Worm (Caenorhabditis elegans) whole organism, L4/young adult: ENCODE measurements around the gene D2062.5.
"Not testable (repeated sequence)": the region's sequence is repeated elsewhere in the genome, so short reads cannot be mapped to it uniquely, and the experiment has no call there.

Experiments
- W03F9.2 ChIP-seq: fragments of 150-350 bp; optimal IDR thresholded peaks from 2 replicates; lab custom pipeline; 2014; ENCODE audit warnings: missing biosample characterization, missing genetic modification characterization
- dao-5 ChIP-seq: sonication (generic microtip); optimal IDR thresholded peaks from 2 replicates; lab custom pipeline; 2016; ENCODE audit warnings: missing genotype, missing genetic modification characterization, moderate library complexity, missing compliant biosample characterization
- him-1 ChIP-seq: sonication (generic microtip); optimal IDR thresholded peaks from 2 replicates; lab custom pipeline; 2016; ENCODE audit warnings: missing genotype, missing genetic modification reagents, missing genetic modification characterization, missing compliant biosample characterization

Gene D2062.5

DNA sequence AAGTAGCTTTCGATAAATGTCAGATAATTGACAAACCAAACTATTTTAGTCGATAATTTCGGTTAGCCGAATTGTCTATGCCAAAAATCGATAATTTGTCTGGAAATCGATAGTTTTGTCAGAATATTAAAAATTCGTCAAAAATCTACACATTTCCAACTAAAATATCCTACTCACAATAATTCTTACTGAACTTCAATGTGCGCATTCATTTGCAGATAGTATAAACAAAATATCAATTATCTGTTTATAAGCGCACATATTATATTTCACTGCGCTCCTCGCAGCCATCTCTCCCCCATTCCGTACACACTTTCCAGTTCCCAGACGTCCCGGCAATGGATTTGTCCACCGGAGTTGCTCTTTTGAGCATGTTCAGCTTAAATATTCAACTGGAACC lies 2.2 kb downstream of the D2062.5 start, which contains the start of gene lgc-28:
lgc-28 (plus strand) TSS at position 301 of the 400 bp plus-strand sequence.
- TF ChIP-seq dao-5 (tag; lab: Kevin White, UChicago) = no peak
- TF ChIP-seq W03F9.2 (tag; lab: Kevin White, UChicago) = no peak
- TF ChIP-seq him-1 (tag; lab: Kevin White, UChicago) = no peak

DNA sequence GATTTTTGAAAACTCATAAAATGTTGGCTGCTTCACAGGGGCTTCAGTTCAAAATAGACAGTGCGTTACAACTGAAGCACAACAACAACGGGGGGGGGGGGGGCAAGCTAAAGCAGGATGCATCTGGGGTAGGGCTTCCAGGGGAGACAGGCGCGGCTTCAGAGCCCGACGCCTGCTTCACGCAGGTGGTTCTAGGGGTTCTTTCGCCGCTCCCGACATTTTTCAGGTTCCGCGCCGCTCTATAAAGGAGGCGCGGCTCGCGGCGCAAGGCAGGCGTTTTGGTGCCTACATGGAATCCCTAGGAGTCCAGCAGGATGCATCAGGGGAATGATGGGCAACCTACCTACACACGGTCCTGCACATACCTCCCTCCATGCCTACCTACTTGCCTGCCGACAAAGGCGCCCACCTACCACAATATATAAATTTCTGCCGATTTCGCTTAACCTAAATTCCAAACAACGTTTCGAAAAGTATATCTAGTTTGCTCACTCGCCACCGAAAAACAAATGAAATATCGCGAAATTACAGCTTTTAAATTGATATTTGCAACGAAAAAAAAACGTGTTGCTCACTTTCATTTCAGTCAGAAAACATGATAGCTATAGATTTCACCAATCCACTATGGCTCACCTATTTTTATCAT lies 4.7 kb downstream of the D2062.5 start, which contains the start of gene sri-71:
sri-71 (plus strand) TSS at position 596 of the 646 bp plus-strand sequence.
- TF ChIP-seq him-1 (tag; lab: Kevin White, UChicago) = no peak
- TF ChIP-seq W03F9.2 (tag; lab: Kevin White, UChicago) = no peak
- TF ChIP-seq dao-5 (tag; lab: Kevin White, UChicago) = no peak

DNA sequence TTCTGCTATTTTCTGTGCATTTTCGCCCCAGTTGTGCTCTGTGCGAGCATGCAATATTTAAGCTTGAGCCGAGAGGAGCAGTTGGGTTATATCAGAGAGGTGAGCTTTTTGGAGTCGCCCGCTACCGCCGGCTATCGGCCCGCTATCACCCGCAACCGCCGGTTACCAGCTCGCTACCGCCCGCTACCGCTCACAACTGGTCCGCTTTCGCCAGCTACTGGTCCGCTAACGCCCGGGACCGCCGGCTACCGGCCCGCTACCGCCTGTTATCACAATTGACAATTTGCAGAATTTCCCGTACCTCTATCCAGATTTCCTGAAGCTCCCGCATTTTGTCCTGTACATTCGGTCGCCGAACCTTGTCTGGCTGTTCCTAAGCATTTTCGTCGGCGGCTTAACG lies 5.8 kb downstream of the D2062.5 start:
- TF ChIP-seq him-1 (tag; lab: Kevin White, UChicago) = no peak
- no peak for TF ChIP-seq W03F9.2 (tag; lab: Kevin White, UChicago)
- no peak for TF ChIP-seq dao-5 (tag; lab: Kevin White, UChicago)

DNA sequence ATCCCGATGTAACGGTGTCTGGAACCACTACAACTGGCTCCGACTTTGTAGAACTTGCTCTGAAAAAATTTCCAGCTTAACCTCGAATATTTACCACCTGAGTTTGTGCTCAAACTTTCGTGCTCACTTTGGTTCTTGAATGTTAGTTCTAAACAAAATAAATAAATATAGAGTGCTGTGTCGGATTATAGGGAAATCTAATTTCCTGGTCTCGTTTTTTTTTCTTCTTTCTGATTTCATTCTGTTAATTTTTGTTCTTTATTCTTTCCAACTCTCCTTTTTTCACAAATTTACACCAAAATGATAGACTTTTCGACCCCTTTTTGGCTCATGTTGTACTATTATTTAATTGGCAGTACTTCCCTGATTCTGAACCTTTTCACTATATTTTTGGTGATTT lies 6.7 kb downstream of the D2062.5 start, which contains the start of gene sri-37:
sri-37 (plus strand) TSS at position 301 of the 400 bp plus-strand sequence.
- TF ChIP-seq W03F9.2 (tag; lab: Kevin White, UChicago) (no peak), dao-5 (tag; lab: Kevin White, UChicago) (no peak), him-1 (tag; lab: Kevin White, UChicago) (no peak)

DNA sequence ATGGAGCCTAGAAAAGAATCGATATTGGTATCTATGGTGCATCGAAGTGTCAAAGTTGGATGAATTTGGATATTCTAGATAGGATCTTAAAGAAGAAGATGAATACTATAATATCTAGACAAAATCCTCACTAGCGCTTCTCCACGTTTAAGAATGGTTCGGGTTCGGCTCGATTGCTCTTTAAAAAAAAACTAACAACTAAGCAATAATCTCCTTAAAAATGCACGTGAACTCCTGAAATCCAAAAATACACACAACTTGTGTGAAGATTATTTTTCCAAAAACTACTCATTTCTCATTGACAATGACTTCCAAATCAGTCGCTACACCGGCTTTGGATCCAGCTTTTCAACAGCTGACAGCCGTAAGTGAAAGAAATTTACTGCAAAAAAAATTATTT lies 8.6 kb downstream of the D2062.5 start, which contains the start of gene D2062.1:
D2062.1 (plus strand) TSS at position 301 of the 400 bp plus-strand sequence.
- TF ChIP-seq him-1 (tag; lab: Kevin White, UChicago) (no peak), dao-5 (tag; lab: Kevin White, UChicago) (no peak)

DNA sequence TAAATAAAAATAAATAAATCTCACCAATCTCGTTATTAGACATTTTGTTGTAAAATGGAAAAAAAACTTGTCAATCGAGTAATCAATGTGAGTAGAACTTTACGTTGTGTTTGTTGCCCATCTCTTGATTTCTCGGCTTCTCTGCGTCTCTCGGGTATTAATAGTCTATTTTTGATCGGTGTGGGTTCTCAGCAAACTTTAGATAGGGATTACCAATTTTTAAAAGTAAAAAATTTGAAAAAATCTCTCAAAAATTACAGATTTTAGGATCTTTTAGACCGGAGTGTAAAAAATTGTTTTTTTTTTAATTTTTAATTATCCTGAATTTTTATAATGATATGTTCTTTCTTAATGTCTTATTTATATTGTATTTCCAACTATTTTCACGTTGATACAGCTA lies 14.8 kb downstream of the D2062.5 start, which contains the start of gene F22E5.21:
F22E5.21 (minus strand) TSS at position 101 of the 400 bp plus-strand sequence.
- TF ChIP-seq W03F9.2 (tag; lab: Kevin White, UChicago) (no peak), dao-5 (tag; lab: Kevin White, UChicago) (no peak), him-1 (tag; lab: Kevin White, UChicago) (no peak)

DNA sequence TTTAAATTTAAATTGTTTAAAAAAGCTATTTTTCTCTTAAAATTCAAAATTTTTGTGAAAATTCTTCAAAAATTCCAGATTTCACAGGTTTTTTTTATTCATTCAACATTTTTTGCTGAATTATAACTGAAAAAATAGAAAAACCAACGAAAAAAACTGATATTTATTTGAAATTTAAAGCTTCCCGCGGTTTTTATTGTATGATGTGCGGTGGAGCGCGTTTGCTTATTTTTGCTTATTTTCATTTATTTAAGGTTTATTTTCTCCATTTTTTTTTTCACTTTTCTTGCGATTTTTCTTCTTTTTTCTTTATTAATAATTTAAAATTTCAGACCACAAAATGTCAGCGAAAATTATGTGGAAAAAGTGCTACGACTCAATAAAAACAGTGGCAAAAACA lies 15.5 kb downstream of the D2062.5 start, which contains the start of gene F22E5.9:
F22E5.9 (plus strand) TSS at position 327 of the 400 bp plus-strand sequence.
- TF ChIP-seq him-1 (tag; lab: Kevin White, UChicago) = no peak
- TF ChIP-seq dao-5 (tag; lab: Kevin White, UChicago) = no peak
- TF ChIP-seq W03F9.2 (tag; lab: Kevin White, UChicago) = no peak

DNA sequence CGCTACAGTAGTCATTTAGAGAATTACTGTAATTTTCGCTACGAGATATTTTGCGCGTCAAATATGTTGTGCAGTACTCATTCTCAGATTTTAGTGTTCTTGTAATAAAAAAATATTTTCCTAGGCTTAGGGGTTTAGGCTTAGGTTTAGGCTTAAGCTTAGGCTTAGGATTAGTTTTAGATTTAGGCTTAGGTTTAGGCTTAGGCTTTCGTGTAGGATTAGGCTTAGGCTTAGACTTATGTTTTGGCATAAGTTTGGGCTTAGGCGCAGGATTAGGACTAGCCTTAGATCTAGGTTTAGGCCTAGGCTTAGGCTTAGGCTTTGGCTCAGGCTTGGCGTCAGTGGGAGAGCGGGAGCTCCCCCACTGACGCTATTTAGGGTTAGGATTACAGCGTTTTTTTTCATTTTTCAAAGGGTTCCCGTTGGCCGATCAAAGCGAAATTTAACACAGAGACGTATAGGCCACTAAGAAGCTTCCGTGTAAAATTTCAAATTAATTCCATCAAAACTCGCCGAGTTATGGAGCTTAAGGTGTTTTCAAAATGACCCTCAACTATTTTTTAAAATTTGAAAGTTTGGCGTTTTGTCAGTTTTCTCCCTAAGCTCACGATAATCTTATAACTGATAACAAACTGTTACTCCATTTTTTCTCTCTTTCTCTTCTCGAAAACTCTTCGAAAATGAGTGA lies 17.0 kb downstream of the D2062.5 start, which contains the start of gene F22E5.8:
F22E5.8 (plus strand) TSS at position 638 of the 688 bp plus-strand sequence.
- not testable (repeated sequence) for TF ChIP-seq him-1, dao-5, W03F9.2 (tag; lab: Kevin White, UChicago)

DNA sequence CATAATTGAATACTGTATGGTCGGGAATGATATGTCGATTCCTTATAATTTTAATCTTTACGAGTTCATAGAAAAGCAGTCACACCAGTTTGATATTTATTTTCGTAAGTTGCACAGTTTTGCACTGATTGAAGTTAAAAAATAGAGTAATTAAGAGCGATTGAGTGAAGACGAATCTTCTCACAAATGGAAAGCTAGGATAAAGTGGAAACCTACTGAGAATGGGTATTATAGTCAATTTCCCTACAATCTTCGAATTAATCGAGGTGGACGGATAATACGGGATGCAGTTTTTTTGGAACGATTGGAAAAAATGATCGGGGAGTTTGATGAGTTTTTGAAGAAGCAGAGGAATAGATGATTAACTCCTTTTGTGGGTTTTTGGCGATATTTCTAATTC lies 18.4 kb downstream of the D2062.5 start, which contains the start of gene F22E5.23:
F22E5.23 (plus strand) TSS at position 301 of the 400 bp plus-strand sequence.
- TF ChIP-seq W03F9.2 (tag; lab: Kevin White, UChicago) (no peak), dao-5 (tag; lab: Kevin White, UChicago) (no peak), him-1 (tag; lab: Kevin White, UChicago) (no peak)

DNA sequence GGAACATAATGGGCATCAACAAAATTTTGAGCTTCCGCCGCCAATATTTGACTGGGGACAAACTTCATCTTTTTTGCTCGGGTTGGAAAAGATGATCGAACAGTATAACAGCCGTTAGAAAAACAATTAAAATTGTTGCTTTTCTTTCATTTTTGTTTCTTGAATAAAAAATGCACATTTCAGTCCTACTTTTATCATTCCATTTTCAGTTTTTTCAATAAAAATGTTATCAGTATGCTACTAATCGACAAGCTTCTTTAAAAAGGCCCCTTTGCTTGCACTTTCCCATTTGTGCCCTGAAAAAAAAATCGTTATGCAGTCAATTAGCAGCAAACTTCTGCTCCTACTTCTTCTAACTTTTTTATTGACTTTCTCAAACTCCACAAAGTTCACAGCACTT lies 19.2 kb downstream of the D2062.5 start, which contains the start of gene F22E5.7:
F22E5.7 (plus strand) TSS at position 301 of the 400 bp plus-strand sequence.
- no peak for TF ChIP-seq W03F9.2 (tag; lab: Kevin White, UChicago)
- no peak for TF ChIP-seq dao-5 (tag; lab: Kevin White, UChicago)
- TF ChIP-seq him-1 (tag; lab: Kevin White, UChicago) = no peak

DNA sequence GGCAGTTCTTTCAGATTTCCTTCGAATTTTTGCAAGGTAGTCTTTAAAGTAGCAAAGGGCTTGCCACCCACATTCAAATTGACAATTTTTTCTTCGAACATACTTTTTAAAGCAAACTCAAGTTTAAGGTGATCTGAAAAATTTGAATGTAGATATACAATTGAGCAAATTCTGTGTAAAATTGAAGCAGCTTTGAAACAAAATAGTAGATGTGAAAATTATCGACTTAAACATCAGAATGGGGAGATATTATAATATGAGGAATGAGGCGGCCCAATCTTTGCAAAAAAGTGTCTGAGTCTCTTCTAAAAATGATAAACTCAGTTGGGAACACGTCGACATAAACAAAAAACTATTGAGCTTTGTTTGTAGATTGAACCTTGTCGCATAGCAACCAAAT lies 21.9 kb downstream of the D2062.5 start, which contains the start of gene F22E5.11:
F22E5.11 (minus strand) TSS at position 101 of the 400 bp plus-strand sequence.
- TF ChIP-seq W03F9.2 (tag; lab: Kevin White, UChicago) = no peak
- TF ChIP-seq dao-5 (tag; lab: Kevin White, UChicago) = no peak
- no peak for TF ChIP-seq him-1 (tag; lab: Kevin White, UChicago)

DNA sequence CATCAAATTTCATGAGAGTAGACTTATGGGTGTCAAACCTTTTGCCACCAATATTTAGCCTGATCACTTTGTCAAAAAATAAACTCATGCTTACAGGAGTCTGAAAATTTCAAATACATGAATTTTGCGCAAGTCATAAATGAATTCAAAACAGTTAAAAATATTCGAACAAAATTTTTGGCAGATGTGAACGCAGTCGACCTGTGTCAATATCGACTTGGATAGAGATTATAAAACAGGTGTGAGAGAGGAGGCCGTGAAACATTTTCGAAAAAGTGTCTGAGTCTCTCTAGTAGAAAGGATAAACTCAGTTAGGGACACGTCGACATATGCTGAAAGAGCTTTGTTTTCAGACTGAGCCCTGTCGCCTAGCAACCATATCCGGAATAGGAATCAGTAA lies 24.2 kb downstream of the D2062.5 start, which contains the start of gene F22E5.12:
F22E5.12 (minus strand) TSS at position 101 of the 400 bp plus-strand sequence.
- TF ChIP-seq him-1, W03F9.2, dao-5 (tag; lab: Kevin White, UChicago): not testable (repeated sequence)
